Worm (Caenorhabditis elegans) whole organism, L2 larva: ENCODE results near the gene srp-2.

Experiments used
- aly-2 ChIP-seq: fragments of 150-350 bp; optimal IDR thresholded peaks from 2 replicates; lab custom pipeline; 2014; ENCODE audit warnings: missing biosample characterization, missing genetic modification characterization
- fos-1 ChIP-seq: fragments of 150-350 bp; optimal IDR thresholded peaks from 2 replicates; lab custom pipeline; 2014; ENCODE audit warnings: missing biosample characterization, missing genetic modification characterization
- mdl-1 ChIP-seq, 2 experiments: fragments of 150-350 bp in 1 of 2; sonication (generic microtip) in 1 of 2; optimal IDR thresholded peaks; 2 replicates each; lab custom pipeline; 2017; ENCODE audit warnings: missing biosample characterization in 2 of 2, missing genetic modification characterization in 2 of 2
- peb-1 ChIP-seq: fragments of 150-350 bp; optimal IDR thresholded peaks from 2 replicates; lab custom pipeline; 2014; ENCODE audit warnings: missing biosample characterization, missing genetic modification characterization

DNA sequence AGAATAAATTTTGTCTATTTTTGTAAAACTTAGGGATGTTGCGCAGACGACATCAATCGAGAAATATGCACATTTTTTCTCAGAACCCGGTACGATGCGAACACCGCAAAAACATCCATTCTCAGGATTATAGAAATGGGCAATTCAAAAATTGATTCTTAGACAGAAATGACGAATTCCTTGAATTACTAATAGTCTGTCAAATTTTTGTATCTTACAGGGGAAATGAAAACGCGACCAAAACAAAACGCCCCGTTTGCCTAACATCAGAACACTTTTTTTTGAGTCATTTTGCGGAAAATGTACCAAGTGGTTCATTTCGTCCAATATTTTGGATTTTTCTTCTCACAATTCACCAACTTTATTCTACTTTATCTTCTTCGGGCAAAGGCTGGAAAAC lies 19.1 kb upstream of the srp-2 start, which contains the start of gene str-134:
- TF ChIP-seq peb-1 (no peak), aly-2 (tag; lab: Kevin White, UChicago) (no peak), mdl-1 (tag; optimal IDR thresholded peaks at IDR 0.05; lab: Kevin White, UChicago) (no peak), fos-1 (tag; lab: Kevin White, UChicago) (no peak)
